Fruit fly (Drosophila melanogaster): ENCODE measurements around the gene CG14983.

Gene CG14983

dm6 chr3L:3902491-3903198, 46.5 kb downstream of the CG14983 start, which contains the start of gene Ubi-p63E (continued):
- peak; percentile 34 for TF ChIP-seq pfk (GFP tag; optimal IDR thresholded peaks at IDR 0.05)
- peak; percentile 43 for TF ChIP-seq CG12659 (GFP tag; optimal IDR thresholded peaks at IDR 0.05)
- no peak for TF ChIP-seq CG1832 (GFP tag; optimal IDR thresholded peaks at IDR 0.05)
- no peak for TF ChIP-seq Sry-β (GFP tag; optimal IDR thresholded peaks at IDR 0.05)
- peak; percentile 11 for TF ChIP-seq jing (GFP tag; optimal IDR thresholded peaks at IDR 0.05)
- no peak for TF ChIP-seq crc (GFP tag; optimal IDR thresholded peaks at IDR 0.05)
- peak; percentile 81 for TF ChIP-seq mam (GFP tag; optimal IDR thresholded peaks at IDR 0.05)
- TF ChIP-seq CG15011 (GFP tag; optimal IDR thresholded peaks at IDR 0.05), result peak; percentile 27
- TF ChIP-seq ac (GFP tag; optimal IDR thresholded peaks at IDR 0.05), result no peak
- TF ChIP-seq rib (GFP tag; IDR thresholded peaks at IDR 0.05), result no peak
- TF ChIP-seq psq (GFP tag; optimal IDR thresholded peaks at IDR 0.05), result no peak
- no peak for TF ChIP-seq CG17568 (GFP tag; optimal IDR thresholded peaks at IDR 0.05)
- TF ChIP-seq tgo (GFP tag; IDR thresholded peaks at IDR 0.05), result no peak
- peak; percentile 5 for TF ChIP-seq CG15601 (tag; optimal IDR thresholded peaks at IDR 0.05)
- TF ChIP-seq CG32767 (GFP tag; IDR thresholded peaks at IDR 0.05), result no peak
- TF ChIP-seq D (optimal IDR thresholded peaks at IDR 0.05), result no peak
- peak; percentile 57 for TF ChIP-seq D (GFP tag; optimal IDR thresholded peaks at IDR 0.05)
- TF ChIP-seq CG16813 (GFP tag; IDR thresholded peaks at IDR 0.05; ENCODE audit: partially characterized antibody), result no peak
- peak; percentile 73 for TF ChIP-seq Hsf (GFP tag; optimal IDR thresholded peaks at IDR 0.05)
- TF ChIP-seq Blimp-1 (GFP tag; optimal IDR thresholded peaks at IDR 0.05), result peak; percentile 55
- TF ChIP-seq crol (GFP tag; IDR thresholded peaks at IDR 0.05), result no peak
- no peak for TF ChIP-seq CkIIα-i1 (GFP tag; IDR thresholded peaks at IDR 0.05)
- peak; percentile 80 for TF ChIP-seq pho (GFP tag; optimal IDR thresholded peaks at IDR 0.05)
- TF ChIP-seq CoRest (tag; optimal IDR thresholded peaks at IDR 0.05), result peak; percentile 74
- no peak for TF ChIP-seq Dll (GFP tag; IDR thresholded peaks at IDR 0.05; ENCODE audit: partially characterized antibody)
- TF ChIP-seq HLHmδ (GFP tag; optimal IDR thresholded peaks at IDR 0.05), result peak; percentile 54
- TF ChIP-seq Spps (tag; optimal IDR thresholded peaks at IDR 0.05), result no peak
- peak; percentile 63 for TF ChIP-seq CG1647 (GFP tag; optimal IDR thresholded peaks at IDR 0.05)
- TF ChIP-seq tx (GFP tag; optimal IDR thresholded peaks at IDR 0.05), result peak; percentile 67
- no peak for TF ChIP-seq H2.0 (GFP tag; IDR thresholded peaks at IDR 0.05)
- peak; percentile 39 for TF ChIP-seq Dip3 (GFP tag; optimal IDR thresholded peaks at IDR 0.05)
- TF ChIP-seq Eip74EF (GFP tag; optimal IDR thresholded peaks at IDR 0.05), result no peak
- TF ChIP-seq eyg (GFP tag; optimal IDR thresholded peaks at IDR 0.05), result peak; percentile 61
- peak; percentile 61 for TF ChIP-seq Camta (GFP tag; optimal IDR thresholded peaks at IDR 0.05)
- peak; percentile 66 for TF ChIP-seq CG13894 (tag; optimal IDR thresholded peaks at IDR 0.05)
- peak; percentile 33 for TF ChIP-seq Nf-YC (tag; optimal IDR thresholded peaks at IDR 0.05)
- TF ChIP-seq CG15479 (GFP tag; optimal IDR thresholded peaks at IDR 0.05), result no peak
- no peak for TF ChIP-seq CG6683 (GFP tag; optimal IDR thresholded peaks at IDR 0.05)
- peak; percentile 55 for TF ChIP-seq lab (GFP tag; optimal IDR thresholded peaks at IDR 0.05)
- no peak for TF ChIP-seq chm (GFP tag; IDR thresholded peaks at IDR 0.05)
- no peak for TF ChIP-seq bbx (GFP tag; IDR thresholded peaks at IDR 0.05; ENCODE audit: partially characterized antibody)
- TF ChIP-seq fd96Cb (tag; optimal IDR thresholded peaks at IDR 0.05), result peak; percentile 64
- TF ChIP-seq peb (GFP tag; IDR thresholded peaks at IDR 0.05), result no peak
- TF ChIP-seq dan (GFP tag; IDR thresholded peaks at IDR 0.05), result no peak
- TF ChIP-seq CG4617 (GFP tag; optimal IDR thresholded peaks at IDR 0.05; ENCODE audit: borderline replicate concordance), result peak; percentile 18
- peak; percentile 29 for TF ChIP-seq CG1603 (tag; optimal IDR thresholded peaks at IDR 0.05)
- no peak for TF ChIP-seq ken (GFP tag; IDR thresholded peaks at IDR 0.05)
- TF ChIP-seq pros (GFP tag; optimal IDR thresholded peaks at IDR 0.05), result no peak
- peak; percentile 66 for TF ChIP-seq CG34376 (GFP tag; optimal IDR thresholded peaks at IDR 0.05)
